Worm (Caenorhabditis elegans) whole organism, early embryonic: ENCODE measurements around the gene F52D1.2.

Experiments used
- flt-1 ChIP-seq: fragments of 200-800 bp; sonication (Bioruptor generic); IDR thresholded peaks from 2 replicates; pipeline ENCODE4 v1.3.6; 2022; ENCODE audit warnings: missing genetic modification characterization, missing compliant biosample characterization
- hmbx-1 ChIP-seq: sonication (generic microtip); optimal IDR thresholded peaks from 2 replicates; lab custom pipeline; 2016; ENCODE audit warnings: mild to moderate bottlenecking, missing genetic modification characterization, missing compliant biosample characterization
- hmg-4 ChIP-seq: fragments of 200-800 bp; sonication (Bioruptor generic); optimal IDR thresholded peaks from 2 replicates; lab custom pipeline; 2018; ENCODE audit warnings: mild to moderate bottlenecking, missing genetic modification characterization, missing compliant biosample characterization

- no peak for TF ChIP-seq hmbx-1 (tag; lab: Kevin White, UChicago)
- TF ChIP-seq flt-1 (GFP tag; lab: Robert Waterston, UW): no peak
- TF ChIP-seq hmg-4: no peak
These were observed 48.6 kb upstream of the F52D1.2 start for ce11 chrX:498640-499039.
